Worm (Caenorhabditis elegans) whole organism, midembryonic: Measurements from ENCODE around the gene R151.8.

Experiments
- T22C8.4 ChIP-seq: fragments of 200-800 bp; sonication (Bioruptor generic); IDR thresholded peaks from 2 replicates; pipeline ENCODE4 v1.3.6; 2022; ENCODE audit warnings: missing genetic modification characterization, missing compliant biosample characterization
- cog-1 ChIP-seq: sonication (generic microtip); optimal IDR thresholded peaks from 2 replicates; lab custom pipeline; 2016; ENCODE audit warnings: missing genetic modification characterization, missing compliant biosample characterization
- flt-1 ChIP-seq: fragments of 200-800 bp; sonication (Bioruptor generic); IDR thresholded peaks from 2 replicates; pipeline ENCODE4 v1.3.6; 2022; ENCODE audit warnings: missing genetic modification characterization, missing compliant biosample characterization
- klf-2 ChIP-seq: fragments of 200-800 bp; sonication (Bioruptor generic); conservative IDR thresholded peaks from 2 replicates; pipeline ENCODE4 v1.3.6; 2022; ENCODE audit warnings: missing genetic modification reagents, missing genetic modification characterization, missing compliant biosample characterization
- med-1 ChIP-seq: sonication (generic microtip); optimal IDR thresholded peaks from 2 replicates; lab custom pipeline; 2017; ENCODE audit warnings: missing genetic modification characterization, mild to moderate bottlenecking, missing compliant biosample characterization, antibody characterized with exemption, missing genetic modification reagents; ENCODE audit not compliant: insufficient read depth
- ref-1 ChIP-seq: fragments of 200-800 bp; sonication (Bioruptor generic); conservative IDR thresholded peaks from 2 replicates; pipeline ENCODE4 v1.3.6; 2022; ENCODE audit warnings: missing genetic modification reagents, missing genetic modification characterization, missing compliant biosample characterization
- tab-1 ChIP-seq: fragments of 200-800 bp; sonication (Bioruptor generic); IDR thresholded peaks from 2 replicates; pipeline ENCODE4 v1.3.6; 2022; ENCODE audit warnings: missing genetic modification characterization, missing compliant biosample characterization
- ztf-23 ChIP-seq: fragments of 200-800 bp; sonication (Bioruptor generic); IDR thresholded peaks from 2 replicates; pipeline ENCODE4 v1.3.6; 2022; ENCODE audit warnings: missing genetic modification reagents, missing genetic modification characterization, missing compliant biosample characterization
- ztf-29 ChIP-seq: fragments of 200-800 bp; sonication (Bioruptor generic); IDR thresholded peaks from 2 replicates; pipeline ENCODE4 v1.3.6; 2022; ENCODE audit warnings: missing genetic modification reagents, missing genetic modification characterization, missing compliant biosample characterization

Gene R151.8

ce11 chrIII:7189581-7190128 lies 39.9 kb downstream of the R151.8 start, which contains the start of gene rps-21:
rps-21 (minus strand) TSS chrIII:7189631.
- TF ChIP-seq ztf-23 (GFP tag; lab: Robert Waterston, UW) (peak; percentile 55; the same call in 1 of the 2 replicates), klf-2 (GFP tag; lab: Robert Waterston, UW) (no peak), flt-1 (GFP tag; lab: Robert Waterston, UW) (0 out of 2 replicates have a peak, but pooled peaks have one; percentile 4), cog-1 (tag; lab: Kevin White, UChicago) (peak; percentile 34)

ce11 chrIII:7188300-7189052 lies 41.1 kb downstream of the R151.8 start, which contains the start of the genes F37C12.21 and F37C12.10:
F37C12.21 (plus strand) TSS chrIII:7188357.
F37C12.10 (minus strand) TSS chrIII:7188384.
- TF ChIP-seq tab-1 (GFP tag; lab: Robert Waterston, UW) (no peak), cog-1 (tag; lab: Kevin White, UChicago) (no peak)

ce11 chrIII:7185473-7185872 lies 44.1 kb downstream of the R151.8 start, which contains the start of gene F37C12.14:
F37C12.14 (minus strand) TSS chrIII:7185573.
- TF ChIP-seq med-1 (GFP tag; lab: Kevin White, UChicago) (no peak), T22C8.4 (GFP tag; lab: Robert Waterston, UW) (no peak), ztf-29 (GFP tag; lab: Robert Waterston, UW) (no peak), ref-1 (GFP tag; lab: Robert Waterston, UW) (no peak), flt-1 (GFP tag; lab: Robert Waterston, UW) (no peak), ztf-23 (GFP tag; lab: Robert Waterston, UW) (no peak)

- TF ChIP-seq med-1 (GFP tag; lab: Kevin White, UChicago), result no peak
- no peak for TF ChIP-seq tab-1 (GFP tag; lab: Robert Waterston, UW)
- no peak for TF ChIP-seq flt-1 (GFP tag; lab: Robert Waterston, UW)
- no peak for TF ChIP-seq ref-1 (GFP tag; lab: Robert Waterston, UW)
- no peak for TF ChIP-seq ztf-23 (GFP tag; lab: Robert Waterston, UW)
- TF ChIP-seq ztf-29 (GFP tag; lab: Robert Waterston, UW), result no peak
Observed at ce11 chrIII:7184022-7184421, 45.6 kb downstream of the R151.8 start, which contains the start of gene yju-2. yju-2 (plus strand) TSS chrIII:7184336.

- TF ChIP-seq ztf-29 (GFP tag; lab: Robert Waterston, UW) (no peak), ztf-23 (GFP tag; lab: Robert Waterston, UW) (no peak; the same call in 1 of the 2 replicates), ref-1 (GFP tag; lab: Robert Waterston, UW) (no peak), cog-1 (tag; lab: Kevin White, UChicago) (no peak), tab-1 (GFP tag; lab: Robert Waterston, UW) (no peak), T22C8.4 (GFP tag; lab: Robert Waterston, UW) (no peak), klf-2 (GFP tag; lab: Robert Waterston, UW) (no peak), med-1 (GFP tag; lab: Kevin White, UChicago) (no peak), flt-1 (GFP tag; lab: Robert Waterston, UW) (0 out of 2 replicates have a peak, but pooled peaks have one; percentile 18)
Observed at ce11 chrIII:7181822-7182221, 47.8 kb downstream of the R151.8 start, which contains the start of gene epg-4. epg-4 (plus strand) TSS chrIII:7182167.

ce11 chrIII:7180613-7181012 lies 49.0 kb downstream of the R151.8 start, which contains the start of gene ndab-2:
ndab-2 (plus strand) TSS chrIII:7180752.
- no peak for TF ChIP-seq ztf-29 (GFP tag; lab: Robert Waterston, UW)

- TF ChIP-seq klf-2 (GFP tag; lab: Robert Waterston, UW) (no peak), cog-1 (tag; lab: Kevin White, UChicago) (peak; percentile 76), ztf-23 (GFP tag; lab: Robert Waterston, UW) (peak; percentile 79)
Observed at ce11 chrIII:7179538-7180301, 49.9 kb downstream of the R151.8 start, which contains the start of the genes rps-14 and rpl-36. rps-14 (minus strand) TSS chrIII:7179588. rpl-36 (plus strand) TSS chrIII:7180251.

ce11 chrIII:7178497-7178896 lies 51.1 kb downstream of the R151.8 start:
- TF ChIP-seq T22C8.4 (GFP tag; lab: Robert Waterston, UW), result no peak
- TF ChIP-seq ztf-23 (GFP tag; lab: Robert Waterston, UW), result no peak
- no peak for TF ChIP-seq med-1 (GFP tag; lab: Kevin White, UChicago)
- no peak for TF ChIP-seq ztf-29 (GFP tag; lab: Robert Waterston, UW)
- TF ChIP-seq klf-2 (GFP tag; lab: Robert Waterston, UW), result no peak
- no peak for TF ChIP-seq ref-1 (GFP tag; lab: Robert Waterston, UW)
- TF ChIP-seq cog-1 (tag; lab: Kevin White, UChicago), result no peak
- TF ChIP-seq tab-1 (GFP tag; lab: Robert Waterston, UW), result no peak
- TF ChIP-seq flt-1 (GFP tag; lab: Robert Waterston, UW), result no peak
